Worm (Caenorhabditis elegans): Measurements from ENCODE around the gene C37C3.12.

- TF ChIP-seq sea-1 (GFP tag; conservative IDR thresholded peaks at IDR 0.05) (no peak), tra-4 (tag; optimal IDR thresholded peaks at IDR 0.05) (no peak)
These were observed 34.6 kb downstream of the C37C3.12 start, which contains the start of gene xpo-1 for ce11 chrV:7804801-7805163.
